Worm (Caenorhabditis elegans) whole organism, late embryonic: ENCODE measurements around the gene F32D8.1.

Experiments used
- C08G9.2 ChIP-seq: sonication (generic microtip); optimal IDR thresholded peaks from 2 replicates; lab custom pipeline; 2016; ENCODE audit warnings: mild to moderate bottlenecking, missing genetic modification characterization, moderate library complexity, missing compliant biosample characterization
- K09A11.1 ChIP-seq: sonication (generic microtip); optimal IDR thresholded peaks from 2 replicates; lab custom pipeline; 2017; ENCODE audit warnings: antibody characterized with exemption, mild to moderate bottlenecking, missing genetic modification characterization, missing compliant biosample characterization; ENCODE audit not compliant: insufficient read depth
- ahr-1 ChIP-seq: sonication (generic microtip); optimal IDR thresholded peaks from 2 replicates; lab custom pipeline; 2016; ENCODE audit warnings: missing genetic modification characterization, missing compliant biosample characterization
- ceh-30 ChIP-seq: fragments of 150-350 bp; optimal IDR thresholded peaks from 2 replicates; lab custom pipeline; 2014; ENCODE audit warnings: missing biosample characterization, missing genetic modification characterization
- fkh-10 ChIP-seq: fragments of 150-350 bp; optimal IDR thresholded peaks from 2 replicates; lab custom pipeline; 2014; ENCODE audit warnings: missing biosample characterization, missing genetic modification reagents, missing genetic modification characterization
- madf-2 ChIP-seq: sonication (generic microtip); optimal IDR thresholded peaks from 2 replicates; lab custom pipeline; 2017; ENCODE audit warnings: missing genetic modification characterization, missing compliant biosample characterization
- pha-4 ChIP-seq: fragments of 150-350 bp; optimal IDR thresholded peaks from 2 replicates; lab custom pipeline; 2018; ENCODE audit warnings: missing biosample characterization, missing genetic modification reagents, missing genetic modification characterization
- unc-55 ChIP-seq: sonication (generic microtip); optimal IDR thresholded peaks from 2 replicates; lab custom pipeline; 2017; ENCODE audit warnings: missing biosample characterization, missing genetic modification reagents, missing genetic modification characterization
- unc-86 ChIP-seq: sonication (generic microtip); optimal IDR thresholded peaks from 2 replicates; lab custom pipeline; 2016; ENCODE audit warnings: missing genetic modification characterization, missing compliant biosample characterization

ce11 chrV:10904795-10905194, 24.2 kb downstream of the F32D8.1 start:
- no peak for TF ChIP-seq C08G9.2 (tag; lab: Kevin White, UChicago)
- no peak for TF ChIP-seq unc-55 (GFP tag; lab: Kevin White, UChicago)
- no peak for TF ChIP-seq pha-4
- no peak for TF ChIP-seq ceh-30 (tag; lab: Kevin White, UChicago)
- TF ChIP-seq fkh-10: no peak
- no peak for TF ChIP-seq ahr-1 (tag; lab: Kevin White, UChicago)
- TF ChIP-seq unc-86: no peak
- no peak for TF ChIP-seq K09A11.1 (tag; lab: Kevin White, UChicago)
- TF ChIP-seq madf-2 (tag; lab: Kevin White, UChicago): no peak
